Worm (Caenorhabditis elegans) whole organism, midembryonic: Measurements from ENCODE around the gene srxa-11.

Experiments used
- T22C8.4 ChIP-seq: fragments of 200-800 bp; sonication (Bioruptor generic); IDR thresholded peaks from 2 replicates; pipeline ENCODE4 v1.3.6; 2022; ENCODE audit warnings: missing genetic modification characterization, missing compliant biosample characterization
- cog-1 ChIP-seq: sonication (generic microtip); optimal IDR thresholded peaks from 2 replicates; lab custom pipeline; 2016; ENCODE audit warnings: missing genetic modification characterization, missing compliant biosample characterization
- med-1 ChIP-seq: sonication (generic microtip); optimal IDR thresholded peaks from 2 replicates; lab custom pipeline; 2017; ENCODE audit warnings: missing genetic modification characterization, mild to moderate bottlenecking, missing compliant biosample characterization, antibody characterized with exemption, missing genetic modification reagents; ENCODE audit not compliant: insufficient read depth
- ref-1 ChIP-seq: fragments of 200-800 bp; sonication (Bioruptor generic); conservative IDR thresholded peaks from 2 replicates; pipeline ENCODE4 v1.3.6; 2022; ENCODE audit warnings: missing genetic modification reagents, missing genetic modification characterization, missing compliant biosample characterization
- tab-1 ChIP-seq: fragments of 200-800 bp; sonication (Bioruptor generic); IDR thresholded peaks from 2 replicates; pipeline ENCODE4 v1.3.6; 2022; ENCODE audit warnings: missing genetic modification characterization, missing compliant biosample characterization
- ztf-29 ChIP-seq: fragments of 200-800 bp; sonication (Bioruptor generic); IDR thresholded peaks from 2 replicates; pipeline ENCODE4 v1.3.6; 2022; ENCODE audit warnings: missing genetic modification reagents, missing genetic modification characterization, missing compliant biosample characterization

DNA sequence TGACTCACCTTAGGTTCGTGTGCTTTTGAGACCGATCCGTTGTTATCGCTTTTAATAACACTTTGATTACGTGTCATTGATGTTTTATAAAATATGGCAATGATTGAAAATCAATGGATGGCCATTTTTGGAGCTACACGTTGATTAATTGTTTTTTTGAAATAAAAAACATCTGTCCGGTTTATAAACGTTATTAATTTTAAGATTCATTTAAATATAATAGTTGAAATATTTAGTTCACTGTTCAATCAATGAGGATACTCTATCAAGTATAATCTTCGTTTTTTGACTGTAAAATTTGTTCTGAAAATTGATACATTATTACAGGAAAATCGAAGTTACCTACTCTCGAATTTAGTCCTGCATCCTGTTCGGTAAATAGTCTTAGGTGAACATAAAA is 34.3 kb downstream of the srxa-11 start, which contains the start of gene R10D12.10:
- TF ChIP-seq med-1 (GFP tag; lab: Kevin White, UChicago) (no peak), tab-1 (GFP tag; lab: Robert Waterston, UW) (no peak), cog-1 (tag; lab: Kevin White, UChicago) (no peak), ref-1 (GFP tag; lab: Robert Waterston, UW) (no peak), T22C8.4 (no peak), ztf-29 (no peak)
